Worm (Caenorhabditis elegans): ENCODE measurements around the gene clc-29.
A peak's percentile ranks its signal among the peaks of the same experiment; 100 is the strongest.

- TF ChIP-seq snpc-4 (tag; optimal IDR thresholded peaks at IDR 0.05) (no peak), daf-16 (GFP tag; optimal IDR thresholded peaks at IDR 0.05) (no peak), daf-16 (tag; optimal IDR thresholded peaks at IDR 0.05) (peak; percentile 80), R02D3.7 (tag; optimal IDR thresholded peaks at IDR 0.05) (no peak), snpc-1.2 (GFP tag; IDR thresholded peaks at IDR 0.05) (no peak)
These were observed 23.1 kb upstream of the clc-29 start for ce11 chrIII:8370846-8371257.
